Fruit fly (Drosophila melanogaster) whole organism, pupa: Measurements from ENCODE around the gene CG4116.

Source experiments
- CG10348 ChIP-seq: fragments of 200-800 bp; sonication (Bioruptor generic); IDR thresholded peaks from 2 replicates; pipeline ENCODE4 v1.3.6; 2022; ENCODE audit warnings: missing biosample characterization, missing genetic modification characterization
- CG13204 ChIP-seq: fragments of 200-800 bp; sonication (Bioruptor generic); optimal IDR thresholded peaks from 2 replicates; lab custom pipeline; 2018; ENCODE audit warnings: missing biosample characterization, mild to moderate bottlenecking, missing genetic modification characterization, moderate library complexity
- CG17806 ChIP-seq: fragments of 200-800 bp; sonication (Bioruptor generic); optimal IDR thresholded peaks from 2 replicates; lab custom pipeline; 2018; ENCODE audit warnings: missing biosample characterization, mild to moderate bottlenecking, missing genetic modification characterization, moderate library complexity
- CG32121 ChIP-seq: fragments of 200-800 bp; sonication (Bioruptor generic); IDR thresholded peaks from 2 replicates; pipeline ENCODE4 v1.3.6; 2022; ENCODE audit warnings: missing biosample characterization, missing genetic modification characterization
- CG34367 ChIP-seq: fragments of 200-800 bp; sonication (Bioruptor generic); optimal IDR thresholded peaks from 2 replicates; lab custom pipeline; 2018; ENCODE audit warnings: missing biosample characterization, mild to moderate bottlenecking, missing genetic modification characterization
- CG8301 ChIP-seq: fragments of 200-800 bp; sonication (Bioruptor generic); optimal IDR thresholded peaks from 2 replicates; lab custom pipeline; 2018; ENCODE audit warnings: missing biosample characterization, mild to moderate bottlenecking, missing genetic modification characterization
- CG9948 ChIP-seq: fragments of 200-800 bp; sonication (Bioruptor generic); optimal IDR thresholded peaks from 2 replicates; lab custom pipeline; 2018; ENCODE audit warnings: missing biosample characterization, mild to moderate bottlenecking, missing genetic modification characterization, moderate library complexity
- D1 ChIP-seq: fragments of 200-800 bp; sonication (Bioruptor generic); optimal IDR thresholded peaks from 2 replicates; lab custom pipeline; 2018; ENCODE audit warnings: missing biosample characterization, mild to moderate bottlenecking, missing genetic modification characterization, moderate library complexity
- EcR ChIP-seq: fragments of 200-800 bp; sonication (Bioruptor generic); optimal IDR thresholded peaks from 3 replicates; lab custom pipeline; 2019; ENCODE audit warnings: missing biosample characterization, missing genetic modification characterization, mild to moderate bottlenecking, moderate library complexity, missing genetic modification reagents
- Ets98B ChIP-seq: fragments of 200-800 bp; sonication (Bioruptor generic); IDR thresholded peaks from 2 replicates; pipeline ENCODE4 v1.3.6; 2022; ENCODE audit warnings: missing biosample characterization, missing genetic modification characterization
- Pif1A ChIP-seq: fragments of 200-800 bp; sonication (Bioruptor generic); optimal IDR thresholded peaks from 3 replicates; lab custom pipeline; 2016; ENCODE audit warnings: missing biosample characterization, missing genetic modification characterization
- Snoo ChIP-seq: fragments of 200-800 bp; sonication (Bioruptor generic); optimal IDR thresholded peaks from 3 replicates; lab custom pipeline; 2017; ENCODE audit warnings: missing biosample characterization, mild to moderate bottlenecking, missing genetic modification characterization, inconsistent platforms
- rn ChIP-seq: fragments of 200-800 bp; sonication (Bioruptor generic); IDR thresholded peaks from 2 replicates; pipeline ENCODE4 v1.3.6; 2022; ENCODE audit warnings: missing biosample characterization, missing genetic modification characterization

DNA sequence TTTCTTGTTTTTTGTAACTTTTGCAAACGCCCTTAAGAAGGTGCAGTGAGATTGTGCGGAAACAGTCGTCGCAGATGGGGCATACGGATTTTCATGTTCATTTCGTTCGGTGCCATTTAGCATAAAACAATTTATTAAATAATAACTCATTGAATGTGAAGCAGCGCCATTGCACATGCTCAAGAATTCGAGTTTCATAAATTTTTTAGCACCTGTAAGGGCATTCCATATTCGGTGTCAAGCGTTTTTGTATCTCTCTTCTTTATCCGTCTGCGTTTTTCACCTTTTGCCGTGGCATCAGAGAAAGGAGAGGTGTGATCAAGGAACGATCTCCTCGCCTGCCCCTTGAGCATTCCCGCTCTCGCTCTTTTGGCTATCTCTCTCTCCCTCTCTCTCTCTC lies 14.1 kb downstream of the CG4116 start:
- TF ChIP-seq EcR (GFP tag; lab: Kevin White, UChicago) (peak; percentile 30), CG8301 (tag; lab: Kevin White, UChicago) (no peak), Pif1A (GFP tag; lab: Kevin White, UChicago) (peak; percentile 59), Snoo (tag; lab: Kevin White, UChicago) (peak; percentile 95), CG9948 (tag; lab: Kevin White, UChicago) (peak; percentile 80), rn (GFP tag; lab: Robert Waterston, UW) (peak; percentile 83), CG17806 (peak; percentile 36), CG32121 (peak; percentile 81), CG34367 (peak; percentile 44), CG13204 (GFP tag; lab: Kevin White, UChicago) (peak; percentile 88), Ets98B (peak; percentile 82), CG10348 (GFP tag; lab: Robert Waterston, UW) (peak; percentile 30; the same call in 1 of the 2 replicates), D1 (tag; lab: Kevin White, UChicago) (no peak)
